Worm (Caenorhabditis elegans) whole organism, L4 larva: ENCODE results near the gene appg-2.

Source experiments
- D1046.2 ChIP-seq: fragments of 200-800 bp; sonication (Bioruptor generic); IDR thresholded peaks from 2 replicates; pipeline ENCODE4 v1.3.6; 2022; ENCODE audit warnings: missing genetic modification characterization, missing compliant biosample characterization
- F26F4.8 ChIP-seq: fragments of 200-800 bp; sonication (Bioruptor generic); conservative IDR thresholded peaks from 2 replicates; pipeline ENCODE4 v1.3.6; 2022; ENCODE audit warnings: missing genetic modification characterization, missing compliant biosample characterization
- F37D6.2 ChIP-seq: sonication (generic microtip); optimal IDR thresholded peaks from 2 replicates; lab custom pipeline; 2016; ENCODE audit warnings: mild to moderate bottlenecking, missing genetic modification characterization, missing compliant biosample characterization
- F49E8.2 ChIP-seq: sonication (generic microtip); optimal IDR thresholded peaks from 2 replicates; lab custom pipeline; 2016; ENCODE audit warnings: missing compliant biosample characterization, mild to moderate bottlenecking, missing genetic modification characterization, borderline replicate concordance
- R02D3.7 ChIP-seq: fragments of 150-350 bp; sonication (generic microtip); optimal IDR thresholded peaks from 3 replicates; lab custom pipeline; 2014; ENCODE audit warnings: missing biosample characterization, missing genetic modification characterization
- Y5F2A.4 ChIP-seq: fragments of 200-800 bp; sonication (Bioruptor generic); optimal IDR thresholded peaks from 2 replicates; lab custom pipeline; 2018; ENCODE audit warnings: mild to moderate bottlenecking, missing genetic modification characterization, missing compliant biosample characterization
- ZK546.5 ChIP-seq, 2 experiments: sonication (generic microtip); optimal IDR thresholded peaks; 2 replicates each; lab custom pipeline; 2017; ENCODE audit warnings: missing biosample characterization in 2 of 2, missing genetic modification characterization in 2 of 2
- aha-1 ChIP-seq: fragments of 150-350 bp; peaks from one replicate; lab custom pipeline; 2014; ENCODE audit warnings: missing biosample characterization, missing genetic modification characterization
- ceh-62 ChIP-seq: sonication (generic microtip); optimal IDR thresholded peaks from 2 replicates; lab custom pipeline; 2017; ENCODE audit warnings: missing biosample characterization, missing genetic modification characterization
- hlh-11 ChIP-seq: fragments of 200-800 bp; sonication (Bioruptor generic); optimal IDR thresholded peaks from 2 replicates; lab custom pipeline; 2018; ENCODE audit warnings: mild to moderate bottlenecking, missing genetic modification characterization, missing compliant biosample characterization
- jun-1 ChIP-seq: fragments of 150-350 bp; optimal IDR thresholded peaks from 2 replicates; lab custom pipeline; 2014; ENCODE audit warnings: missing biosample characterization, missing genetic modification reagents, missing genetic modification characterization
- lin-13 ChIP-seq: fragments of 150-350 bp; optimal IDR thresholded peaks from 2 replicates; lab custom pipeline; 2014; ENCODE audit warnings: missing biosample characterization, missing genetic modification reagents, missing genetic modification characterization
- lsy-2 ChIP-seq, 2 experiments: fragments of 150-350 bp in 1 of 2; sonication (generic microtip) in 1 of 2; optimal IDR thresholded peaks; 2 replicates each; lab custom pipeline; 2014 to 2017; ENCODE audit warnings: missing biosample characterization in 2 of 2, missing genetic modification characterization in 2 of 2
- mdl-1 ChIP-seq, 2 experiments: fragments of 150-350 bp in 1 of 2; sonication (generic microtip) in 1 of 2; optimal IDR thresholded peaks; 2 replicates each; lab custom pipeline; 2014 to 2017; ENCODE audit warnings: missing biosample characterization in 2 of 2, missing genetic modification characterization in 2 of 2
- mep-1 ChIP-seq: fragments of 150-350 bp; sonication (generic microtip); optimal IDR thresholded peaks from 3 replicates; lab custom pipeline; 2014; ENCODE audit warnings: missing biosample characterization, missing genetic modification characterization
- mxl-3 ChIP-seq: fragments of 200-800 bp; sonication (Bioruptor generic); optimal IDR thresholded peaks from 2 replicates; lab custom pipeline; 2018; ENCODE audit warnings: mild to moderate bottlenecking, missing genetic modification characterization, missing compliant biosample characterization
- nhr-10 ChIP-seq: fragments of 150-350 bp; optimal IDR thresholded peaks from 2 replicates; lab custom pipeline; 2014; ENCODE audit warnings: missing biosample characterization, missing genetic modification characterization
- nhr-111 ChIP-seq: fragments of 200-800 bp; sonication (Bioruptor generic); optimal IDR thresholded peaks from 2 replicates; lab custom pipeline; 2018; ENCODE audit warnings: mild to moderate bottlenecking, missing genetic modification characterization, missing compliant biosample characterization
- nhr-28 ChIP-seq: fragments of 150-350 bp; optimal IDR thresholded peaks from 2 replicates; lab custom pipeline; 2014; ENCODE audit warnings: missing biosample characterization, missing genetic modification characterization
- nhr-48 ChIP-seq: sonication (generic microtip); optimal IDR thresholded peaks from 2 replicates; lab custom pipeline; 2016; ENCODE audit warnings: mild to moderate bottlenecking, missing genetic modification characterization, missing compliant biosample characterization
- skn-1 ChIP-seq: fragments of 150-350 bp; optimal IDR thresholded peaks from 2 replicates; lab custom pipeline; 2014; ENCODE audit warnings: missing biosample characterization, missing genetic modification characterization
- tra-1 ChIP-seq: fragments of 200-800 bp; sonication (Bioruptor generic); IDR thresholded peaks from 2 replicates; pipeline ENCODE4 v1.3.6; 2022; ENCODE audit warnings: missing genetic modification reagents, missing genetic modification characterization, missing compliant biosample characterization
- ztf-11 ChIP-seq: fragments of 150-350 bp; optimal IDR thresholded peaks from 2 replicates; lab custom pipeline; 2014; ENCODE audit warnings: missing biosample characterization, missing genetic modification characterization

The appg-2 gene

ce11 chrII:8853238-8853637, 52.3 kb downstream of the appg-2 start:
- TF ChIP-seq aha-1 (tag; lab: Kevin White, UChicago) (peak; percentile 54), skn-1 (no peak), tra-1 (GFP tag; lab: Robert Waterston, UW) (no peak), F37D6.2 (tag; lab: Kevin White, UChicago) (no peak), F26F4.8 (GFP tag; lab: Robert Waterston, UW) (no peak)

DNA sequence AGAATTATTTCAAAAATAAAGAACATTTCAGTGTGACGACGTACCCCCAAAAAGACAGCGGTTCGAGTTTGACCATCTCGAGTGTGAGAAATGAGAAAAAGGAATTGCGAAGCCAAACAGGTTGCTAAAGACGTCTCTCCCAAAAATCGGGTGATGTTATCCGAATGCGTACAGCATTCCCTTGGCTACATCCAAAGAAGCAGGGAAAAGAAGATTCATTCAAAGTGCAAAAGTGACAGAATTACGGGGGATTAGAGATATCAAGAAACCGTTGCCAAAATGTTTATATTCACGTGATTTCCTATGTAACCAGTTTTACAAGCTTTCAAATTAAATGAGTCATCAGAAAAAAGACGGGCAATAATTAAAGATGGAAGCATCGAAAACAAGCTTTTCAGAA, 53.0 kb downstream of the appg-2 start:
- TF ChIP-seq lsy-2 (tag; optimal IDR thresholded peaks at IDR 0.05; lab: Kevin White, UChicago) (no peak), nhr-111 (GFP tag; lab: Kevin White, UChicago) (no peak), nhr-48 (tag; lab: Kevin White, UChicago) (peak; percentile 68), jun-1 (tag; lab: Kevin White, UChicago) (no peak), ztf-11 (no peak), lin-13 (no peak), ceh-62 (tag; lab: Kevin White, UChicago) (no peak), mep-1 (tag; lab: Kevin White, UChicago) (no peak), mdl-1 (tag; optimal IDR thresholded peaks at IDR 0.05; lab: Kevin White, UChicago) (peak in 1 of 2 experiments; percentile 19), R02D3.7 (tag; lab: Kevin White, UChicago) (no peak), Y5F2A.4 (no peak), mxl-3 (GFP tag; lab: Kevin White, UChicago) (peak; percentile 33), nhr-28 (peak; percentile 47), ZK546.5 (tag; optimal IDR thresholded peaks at IDR 0.05; lab: Kevin White, UChicago) (no peak), nhr-10 (no peak), F49E8.2 (tag; lab: Kevin White, UChicago) (no peak), hlh-11 (tag; lab: Kevin White, UChicago) (peak; percentile 60), F37D6.2 (tag; lab: Kevin White, UChicago) (no peak), D1046.2 (GFP tag; lab: Robert Waterston, UW) (no peak)
- TF ChIP-seq, all 104 proteins: peak for 5
